Fruit fly (Drosophila melanogaster): Measurements from ENCODE around the gene drongo.

dm6 chr2L:869497-870040 lies 18.7 kb upstream of the drongo start, which contains the start of gene dbe:
- TF ChIP-seq h (GFP tag; optimal IDR thresholded peaks at IDR 0.05), result no peak
- no peak for TF ChIP-seq Hr78 (GFP tag; optimal IDR thresholded peaks at IDR 0.05)

All from whole organism, wandering third instar larva.